Worm (Caenorhabditis elegans) whole organism, young adult: ENCODE measurements around the gene B0495.5.

ENCODE experiments used
- B0019.2 ChIP-seq: fragments of 200-800 bp; sonication (Bioruptor generic); conservative IDR thresholded peaks from 2 replicates; pipeline ENCODE4 v1.3.6; 2022; ENCODE audit warnings: missing genetic modification reagents, missing genetic modification characterization, missing compliant biosample characterization
- B0035.1 ChIP-seq: sonication (generic microtip); optimal IDR thresholded peaks from 2 replicates; lab custom pipeline; 2016; ENCODE audit warnings: missing genetic modification characterization, mild to moderate bottlenecking, missing compliant biosample characterization, missing genotype, missing genetic modification reagents
- C06A6.2 ChIP-seq: fragments of 200-800 bp; sonication (Bioruptor generic); conservative IDR thresholded peaks from 2 replicates; pipeline ENCODE4 v1.3.6; 2022; ENCODE audit warnings: missing genetic modification characterization, missing compliant biosample characterization
- F22D6.2 ChIP-seq: sonication (generic microtip); optimal IDR thresholded peaks from 2 replicates; lab custom pipeline; 2016; ENCODE audit warnings: mild to moderate bottlenecking, missing genetic modification characterization, missing compliant biosample characterization
- F23B12.7 ChIP-seq: sonication (generic microtip); optimal IDR thresholded peaks from 2 replicates; lab custom pipeline; 2017; ENCODE audit warnings: missing genetic modification characterization, mild to moderate bottlenecking, missing compliant biosample characterization, antibody characterized with exemption, moderate library complexity; ENCODE audit not compliant: insufficient read depth
- F49E8.2 ChIP-seq: sonication (generic microtip); optimal IDR thresholded peaks from 3 replicates; lab custom pipeline; 2017; ENCODE audit warnings: missing genetic modification characterization, mild to moderate bottlenecking, missing compliant biosample characterization, antibody characterized with exemption, moderate library complexity; ENCODE audit not compliant: insufficient read depth
- F55B11.4 ChIP-seq: sonication (generic microtip); optimal IDR thresholded peaks from 2 replicates; lab custom pipeline; 2016; ENCODE audit warnings: missing compliant biosample characterization, missing genetic modification characterization, borderline replicate concordance; ENCODE audit not compliant: insufficient read depth
- T26A5.8 ChIP-seq: sonication (generic microtip); optimal IDR thresholded peaks from 2 replicates; lab custom pipeline; 2016; ENCODE audit warnings: missing genetic modification characterization, missing compliant biosample characterization
- Y53G8AR.9 ChIP-seq: fragments of 200-800 bp; sonication (Bioruptor generic); conservative IDR thresholded peaks from 2 replicates; pipeline ENCODE4 v1.3.6; 2022; ENCODE audit warnings: missing genetic modification reagents, missing genetic modification characterization, missing compliant biosample characterization
- Y56A3A.18 ChIP-seq: fragments of 200-800 bp; sonication (Bioruptor generic); IDR thresholded peaks from 2 replicates; pipeline ENCODE4 v1.3.6; 2022; ENCODE audit warnings: missing genetic modification reagents, missing genetic modification characterization, missing compliant biosample characterization
- ZK185.1 ChIP-seq: sonication (generic microtip); optimal IDR thresholded peaks from 2 replicates; lab custom pipeline; 2016; ENCODE audit warnings: mild to moderate bottlenecking, missing genetic modification characterization, missing compliant biosample characterization; ENCODE audit not compliant: poor library complexity, severe bottlenecking
- akir-1 ChIP-seq: fragments of 200-800 bp; sonication (Bioruptor generic); optimal IDR thresholded peaks from 2 replicates; lab custom pipeline; 2018; ENCODE audit warnings: mild to moderate bottlenecking, missing genetic modification characterization, moderate library complexity, missing compliant biosample characterization
- attf-3 ChIP-seq: fragments of 200-800 bp; sonication (Bioruptor generic); conservative IDR thresholded peaks from 2 replicates; pipeline ENCODE4 v1.3.6; 2022; ENCODE audit warnings: missing genetic modification reagents, missing genetic modification characterization, missing compliant biosample characterization
- dox-1 ChIP-seq: fragments of 200-800 bp; sonication (Bioruptor generic); IDR thresholded peaks from 2 replicates; pipeline ENCODE4 v1.3.6; 2022; ENCODE audit warnings: missing genetic modification reagents, missing genetic modification characterization, missing compliant biosample characterization
- efl-1 ChIP-seq: fragments of 150-350 bp; optimal IDR thresholded peaks from 2 replicates; lab custom pipeline; 2014; ENCODE audit warnings: missing biosample characterization, missing genetic modification reagents, missing genetic modification characterization
- egrh-3 ChIP-seq: fragments of 200-800 bp; sonication (Bioruptor generic); IDR thresholded peaks from 2 replicates; pipeline ENCODE4 v1.3.6; 2022; ENCODE audit warnings: missing genetic modification reagents, missing genetic modification characterization, missing compliant biosample characterization
- ekl-4 ChIP-seq: fragments of 200-800 bp; sonication (Bioruptor generic); IDR thresholded peaks from 2 replicates; pipeline ENCODE4 v1.3.6; 2022; ENCODE audit warnings: missing genetic modification reagents, missing genetic modification characterization, missing compliant biosample characterization
- hlh-26 ChIP-seq: fragments of 200-800 bp; sonication (Bioruptor generic); conservative IDR thresholded peaks from 2 replicates; pipeline ENCODE4 v1.3.6; 2022; ENCODE audit warnings: missing genetic modification reagents, missing genetic modification characterization, missing compliant biosample characterization
- hmg-20 ChIP-seq: fragments of 200-800 bp; sonication (Bioruptor generic); IDR thresholded peaks from 2 replicates; pipeline ENCODE4 v1.3.6; 2022; ENCODE audit warnings: missing genetic modification reagents, missing genetic modification characterization, missing compliant biosample characterization
- lag-1 ChIP-seq: fragments of 200-800 bp; sonication (Bioruptor generic); IDR thresholded peaks from 2 replicates; pipeline ENCODE4 v1.3.6; 2022; ENCODE audit warnings: missing genetic modification reagents, missing genetic modification characterization, missing compliant biosample characterization
- lin-26 ChIP-seq: fragments of 200-800 bp; sonication (Bioruptor generic); IDR thresholded peaks from 2 replicates; pipeline ENCODE4 v1.3.6; 2022; ENCODE audit warnings: missing genetic modification reagents, missing genetic modification characterization, missing compliant biosample characterization
- lin-35 ChIP-seq, 3 experiments: fragments of 150-350 bp in 2 of 3; sonication (generic microtip) in 1 of 3; optimal IDR thresholded peaks; 2 replicates each; lab custom pipeline; 2014 to 2018; ENCODE audit warnings: missing biosample characterization in 3 of 3, missing genetic modification characterization in 3 of 3, missing genetic modification reagents in 3 of 3
- lsl-1 ChIP-seq: fragments of 200-800 bp; sonication (Bioruptor generic); optimal IDR thresholded peaks from 2 replicates; lab custom pipeline; 2018; ENCODE audit warnings: mild to moderate bottlenecking, missing genetic modification characterization, moderate library complexity, missing compliant biosample characterization
- madf-10 ChIP-seq: sonication (generic microtip); optimal IDR thresholded peaks from 2 replicates; lab custom pipeline; 2016; ENCODE audit warnings: mild to moderate bottlenecking, missing genetic modification characterization, missing compliant biosample characterization
- mcd-1 ChIP-seq: fragments of 200-800 bp; sonication (Bioruptor generic); IDR thresholded peaks from 2 replicates; pipeline ENCODE4 v1.3.6; 2022; ENCODE audit warnings: missing genetic modification reagents, missing genetic modification characterization, missing compliant biosample characterization
- mes-4 ChIP-seq: sonication (generic microtip); optimal IDR thresholded peaks from 2 replicates; lab custom pipeline; 2016; ENCODE audit warnings: missing genotype, missing genetic modification characterization, missing compliant biosample characterization
- nhr-27 ChIP-seq: fragments of 200-800 bp; sonication (Bioruptor generic); optimal IDR thresholded peaks from 2 replicates; lab custom pipeline; 2018; ENCODE audit warnings: mild to moderate bottlenecking, missing genetic modification characterization, moderate library complexity, missing compliant biosample characterization
- nhr-80 ChIP-seq: sonication (generic microtip); optimal IDR thresholded peaks from 2 replicates; lab custom pipeline; 2016; ENCODE audit warnings: missing genetic modification characterization, missing compliant biosample characterization
- sea-2 ChIP-seq: fragments of 200-800 bp; sonication (Bioruptor generic); IDR thresholded peaks from 2 replicates; pipeline ENCODE4 v1.3.6; 2022; ENCODE audit warnings: missing genetic modification characterization, missing compliant biosample characterization
- snpc-1.1 ChIP-seq: sonication (generic microtip); optimal IDR thresholded peaks from 2 replicates; lab custom pipeline; 2017; ENCODE audit warnings: missing genetic modification characterization, mild to moderate bottlenecking, missing compliant biosample characterization, antibody characterized with exemption, moderate library complexity, missing genotype, missing genetic modification reagents; ENCODE audit not compliant: insufficient read depth
- sptf-2 ChIP-seq: fragments of 200-800 bp; sonication (Bioruptor generic); optimal IDR thresholded peaks from 2 replicates; lab custom pipeline; 2018; ENCODE audit warnings: mild to moderate bottlenecking, missing genetic modification characterization, missing compliant biosample characterization
- tbp1 ChIP-seq: fragments of 200-800 bp; sonication (Bioruptor generic); optimal IDR thresholded peaks from 2 replicates; lab custom pipeline; 2018; ENCODE audit warnings: mild to moderate bottlenecking, missing genetic modification characterization, missing compliant biosample characterization
- tbx-9 ChIP-seq: sonication (generic microtip); optimal IDR thresholded peaks from 2 replicates; lab custom pipeline; 2016; ENCODE audit warnings: borderline replicate concordance, missing genetic modification characterization, inconsistent platforms, missing compliant biosample characterization
- xnd-1 ChIP-seq: sonication (generic microtip); optimal IDR thresholded peaks from 2 replicates; lab custom pipeline; 2016; ENCODE audit warnings: missing genotype, missing genetic modification reagents, missing genetic modification characterization, missing compliant biosample characterization
- ztf-25 ChIP-seq: fragments of 200-800 bp; sonication (Bioruptor generic); IDR thresholded peaks from 2 replicates; pipeline ENCODE4 v1.3.6; 2022; ENCODE audit warnings: missing genetic modification reagents, missing genetic modification characterization, missing compliant biosample characterization

B0495.5 gene

ce11 chrII:7698406-7698805 is at the start of gene B0495.5:
Gene B0495.5, minus strand, starts transcription at chrII:7698506.
- TF ChIP-seq nhr-27 (tag; lab: Kevin White, UChicago) (no peak), sptf-2 (GFP tag; lab: Kevin White, UChicago) (no peak), sea-2 (GFP tag; lab: Robert Waterston, UW) (no peak), snpc-1.1 (tag; lab: Kevin White, UChicago) (no peak), tbp1 (GFP tag; lab: Kevin White, UChicago) (no peak), lin-35 (GFP tag; optimal IDR thresholded peaks at IDR 0.05; lab: Kevin White, UChicago) (no peak)
- TF ChIP-seq, all 124 proteins: peak for 0

- TF ChIP-seq xnd-1 (tag; lab: Kevin White, UChicago) = no peak
- no peak for TF ChIP-seq B0035.1 (tag; lab: Kevin White, UChicago)
- no peak for TF ChIP-seq attf-3 (GFP tag; lab: Robert Waterston, UW)
- no peak for TF ChIP-seq C06A6.2 (GFP tag; lab: Robert Waterston, UW)
- no peak for TF ChIP-seq F55B11.4 (tag; lab: Kevin White, UChicago)
- no peak for TF ChIP-seq Y53G8AR.9 (GFP tag; lab: Robert Waterston, UW)
- no peak for TF ChIP-seq nhr-80 (tag; lab: Kevin White, UChicago)
- TF ChIP-seq F49E8.2 = no peak
- no peak for TF ChIP-seq ztf-25 (GFP tag; lab: Robert Waterston, UW)
- no peak for TF ChIP-seq T26A5.8 (tag; lab: Kevin White, UChicago)
- no peak for TF ChIP-seq F22D6.2 (tag; lab: Kevin White, UChicago)
- no peak for TF ChIP-seq mes-4 (tag; lab: Kevin White, UChicago)
These were observed 38.4 kb upstream of the B0495.5 start for ce11 chrII:7736725-7737124.

ce11 chrII:7724603-7725002 is 26.3 kb upstream of the B0495.5 start, which contains the start of gene cpna-2:
Gene cpna-2, plus strand, starts transcription at chrII:7724903.
- TF ChIP-seq efl-1 (GFP tag; lab: Kevin White, UChicago) (no peak), ZK185.1 (tag; lab: Kevin White, UChicago) (no peak), hmg-20 (GFP tag; lab: Robert Waterston, UW) (no peak), Y56A3A.18 (GFP tag; lab: Robert Waterston, UW) (no peak), lin-26 (GFP tag; lab: Robert Waterston, UW) (no peak), B0019.2 (GFP tag; lab: Robert Waterston, UW) (no peak), mcd-1 (GFP tag; lab: Robert Waterston, UW) (no peak), ekl-4 (GFP tag; lab: Robert Waterston, UW) (no peak), akir-1 (GFP tag; lab: Kevin White, UChicago) (no peak), lsl-1 (no peak), madf-10 (tag; lab: Kevin White, UChicago) (no peak), Y53G8AR.9 (GFP tag; lab: Robert Waterston, UW) (no peak), tbx-9 (no peak), lin-35 (GFP tag; optimal IDR thresholded peaks at IDR 0.05; lab: Kevin White, UChicago) (no peak), egrh-3 (GFP tag; lab: Robert Waterston, UW) (no peak), F23B12.7 (tag; lab: Kevin White, UChicago) (no peak), B0035.1 (tag; lab: Kevin White, UChicago) (no peak), lag-1 (GFP tag; lab: Robert Waterston, UW) (no peak), dox-1 (GFP tag; lab: Robert Waterston, UW) (no peak), hlh-26 (GFP tag; lab: Robert Waterston, UW) (no peak)
